Worm (Caenorhabditis elegans): ENCODE measurements around the gene pqn-83.

- no peak for TF ChIP-seq nhr-28 (tag; optimal IDR thresholded peaks at IDR 0.05)
- TF ChIP-seq lsy-2 (tag; optimal IDR thresholded peaks at IDR 0.05), result no peak
- TF ChIP-seq unc-62 (GFP tag; optimal IDR thresholded peaks at IDR 0.05), result no peak
- no peak for TF ChIP-seq nhr-12 (tag; optimal IDR thresholded peaks at IDR 0.05)
- TF ChIP-seq ces-1 (GFP tag; optimal IDR thresholded peaks at IDR 0.05), result peak; percentile 97
- no peak for TF ChIP-seq pha-4 (tag; optimal IDR thresholded peaks at IDR 0.05)
- no peak for TF ChIP-seq ztf-11 (tag; optimal IDR thresholded peaks at IDR 0.05)
- TF ChIP-seq unc-120 (tag; optimal IDR thresholded peaks at IDR 0.05; ENCODE audit: poor library complexity, severe bottlenecking), result no peak
- no peak for TF ChIP-seq snpc-4 (tag; optimal IDR thresholded peaks at IDR 0.05)
- peak; percentile 8 for TF ChIP-seq ceh-43 (GFP tag; optimal IDR thresholded peaks at IDR 0.05)
- no peak for TF ChIP-seq ceh-83 (GFP tag; optimal IDR thresholded peaks at IDR 0.05)
Observed at ce11 chrIII:13131220-13131619, 32.0 kb upstream of the pqn-83 start.
